Worm (Caenorhabditis elegans): ENCODE results near the gene fbxa-47.

DNA sequence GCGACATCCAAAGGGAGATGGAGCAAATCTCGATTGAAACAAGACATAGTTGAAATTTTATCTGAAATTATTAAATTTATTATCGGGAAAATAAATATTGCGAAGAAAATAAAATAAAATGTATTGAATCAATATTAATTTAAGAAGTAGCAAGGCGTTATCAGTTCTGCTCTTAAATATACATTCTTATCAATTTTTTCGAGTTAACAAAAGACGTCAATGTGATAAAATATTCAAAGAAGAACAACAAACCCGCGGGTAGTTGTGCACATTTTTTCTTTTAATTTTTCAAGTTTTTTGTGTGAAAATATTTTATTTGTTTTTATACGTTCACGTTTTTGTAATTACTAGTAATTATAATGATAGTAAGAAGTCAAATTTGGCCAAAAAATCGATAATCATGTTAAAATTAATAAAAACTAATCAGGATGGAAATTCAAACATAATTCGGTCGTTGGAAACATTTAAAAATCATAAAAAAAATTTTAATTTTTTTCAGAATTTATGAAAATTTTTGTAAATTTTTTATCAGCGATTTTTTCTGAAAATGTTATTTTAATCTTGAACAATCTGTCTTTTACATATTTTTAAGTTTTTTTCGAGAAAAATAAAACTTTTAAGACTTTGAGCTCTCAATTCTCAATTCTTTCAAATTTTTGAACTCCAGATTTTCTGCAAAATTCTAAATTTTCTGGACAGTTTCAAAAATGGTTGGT is 33.9 kb upstream of the fbxa-47 start, which contains the start of gene fbxa-9:
- TF ChIP-seq madf-5 (GFP tag; IDR thresholded peaks at IDR 0.05) (no peak), hlh-30 (tag; optimal IDR thresholded peaks at IDR 0.05; ENCODE audit: insufficient read depth) (no peak), daf-8 (GFP tag; IDR thresholded peaks at IDR 0.05) (no peak), egl-27 (tag; optimal IDR thresholded peaks at IDR 0.05) (no peak), nhr-28 (tag; optimal IDR thresholded peaks at IDR 0.05) (peak; percentile 42), Y5F2A.4 (GFP tag; optimal IDR thresholded peaks at IDR 0.05) (no peak), mes-2 (tag; optimal IDR thresholded peaks at IDR 0.05; ENCODE audit: poor library complexity, severe bottlenecking) (no peak), Y105C5A.15 (GFP tag; IDR thresholded peaks at IDR 0.05) (no peak)

Data from whole organism, L4 larva.